Fruit fly (Drosophila melanogaster): ENCODE results near the gene Sgs3.

Sgs3 gene

DNA sequence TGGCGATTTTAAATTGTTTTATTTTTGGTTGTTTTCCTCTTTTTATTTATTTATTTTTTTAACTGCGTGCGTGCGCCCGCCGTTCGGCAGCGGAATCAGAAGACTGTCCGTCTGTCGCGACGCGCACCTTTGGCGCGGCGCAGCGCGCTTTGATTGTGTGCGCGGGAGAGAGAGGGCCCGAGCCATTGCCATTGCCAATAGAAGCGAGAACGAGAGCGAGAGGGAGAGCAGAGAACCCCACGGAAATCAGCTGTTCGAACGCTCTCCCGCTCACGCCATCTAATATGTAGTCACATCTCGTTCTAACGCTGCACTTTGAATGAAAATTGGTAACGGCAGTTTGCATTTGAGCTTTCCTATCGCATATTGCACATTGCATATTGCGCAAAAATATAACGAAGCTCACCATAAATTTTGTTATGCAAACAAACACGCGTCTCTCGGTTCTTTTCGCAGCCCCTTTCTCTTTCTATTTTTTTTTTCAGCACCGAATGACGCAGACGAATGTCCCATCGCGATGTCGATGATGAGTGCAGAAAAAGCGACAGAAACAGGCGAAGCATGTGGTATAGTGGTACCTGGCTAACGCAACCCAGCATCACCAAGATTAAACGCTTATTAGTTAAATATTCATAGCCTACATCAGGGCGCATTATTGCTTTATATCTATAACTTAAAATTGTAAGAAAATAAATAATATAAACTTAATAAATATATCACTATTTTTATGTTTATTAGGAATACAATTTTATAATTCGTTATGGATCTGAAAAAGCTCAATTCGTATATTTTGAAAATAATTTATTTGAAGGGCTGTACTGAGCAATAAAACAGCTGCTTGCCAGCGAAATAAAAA is 22.6 kb downstream of the Sgs3 start:
- TF ChIP-seq CG13204 (GFP tag; optimal IDR thresholded peaks at IDR 0.05) (no peak), Ets98B (GFP tag; IDR thresholded peaks at IDR 0.05) (peak; percentile 52), CG8159 (tag; optimal IDR thresholded peaks at IDR 0.05) (no peak), CG9948 (tag; optimal IDR thresholded peaks at IDR 0.05) (no peak), CG4496 (GFP tag; IDR thresholded peaks at IDR 0.05) (peak; percentile 65), CG15710 (tag; optimal IDR thresholded peaks at IDR 0.05) (no peak), gl (tag; optimal IDR thresholded peaks at IDR 0.05) (no peak), EcR (GFP tag; optimal IDR thresholded peaks at IDR 0.05) (no peak), Pif1A (GFP tag; optimal IDR thresholded peaks at IDR 0.05) (no peak), Snoo (tag; optimal IDR thresholded peaks at IDR 0.05) (peak; percentile 8), CG10348 (GFP tag; IDR thresholded peaks at IDR 0.05) (no peak), CG34367 (tag; optimal IDR thresholded peaks at IDR 0.05) (no peak), CG12605 (GFP tag; IDR thresholded peaks at IDR 0.05) (peak; percentile 53), D1 (tag; optimal IDR thresholded peaks at IDR 0.05) (no peak), CG8301 (tag; optimal IDR thresholded peaks at IDR 0.05) (no peak), CG14655 (GFP tag; optimal IDR thresholded peaks at IDR 0.05) (peak; percentile 29), Pif1B (GFP tag; optimal IDR thresholded peaks at IDR 0.05) (no peak), CG32121 (GFP tag; IDR thresholded peaks at IDR 0.05) (peak; percentile 39), fd96Ca (GFP tag; IDR thresholded peaks at IDR 0.05) (peak; percentile 56; the same call in 2 of the 3 replicates), rn (GFP tag; IDR thresholded peaks at IDR 0.05) (no peak), CG17806 (tag; optimal IDR thresholded peaks at IDR 0.05) (no peak)

DNA sequence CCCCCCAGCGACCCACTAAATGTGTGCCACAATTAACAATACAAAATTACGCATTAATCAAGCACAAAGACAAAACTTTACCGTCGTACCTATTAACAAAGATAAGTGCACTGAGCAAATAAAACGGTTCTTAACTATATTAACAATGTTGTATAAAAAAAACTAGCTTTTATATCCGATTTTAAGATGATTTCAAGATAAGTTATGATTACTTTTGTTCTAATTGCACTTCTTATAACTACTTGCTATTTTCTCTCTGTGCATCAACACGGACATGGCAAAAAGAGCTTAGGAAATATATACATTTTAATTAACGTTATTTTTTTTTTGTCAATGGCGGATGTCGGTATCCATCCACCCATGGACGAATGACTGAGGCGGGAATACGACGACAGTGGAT is 24.1 kb downstream of the Sgs3 start:
- no peak for TF ChIP-seq CG17806 (tag; optimal IDR thresholded peaks at IDR 0.05)
- TF ChIP-seq CG8159 (tag; optimal IDR thresholded peaks at IDR 0.05): peak; percentile 10
- TF ChIP-seq CG32121 (GFP tag; IDR thresholded peaks at IDR 0.05): 0 out of 2 replicates have a peak, but pooled peaks have one; percentile 7
- TF ChIP-seq CG12605 (GFP tag; IDR thresholded peaks at IDR 0.05): 0 out of 2 replicates have a peak, but pooled peaks have one; percentile 18
- peak; percentile 23 for TF ChIP-seq CG14655 (GFP tag; optimal IDR thresholded peaks at IDR 0.05)
- TF ChIP-seq CG34367 (tag; optimal IDR thresholded peaks at IDR 0.05): no peak
- no peak for TF ChIP-seq EcR (GFP tag; optimal IDR thresholded peaks at IDR 0.05)
- peak; percentile 75; the same call in 2 of the 3 replicates for TF ChIP-seq CG4496 (GFP tag; IDR thresholded peaks at IDR 0.05)
- TF ChIP-seq Ets98B (GFP tag; IDR thresholded peaks at IDR 0.05): peak; percentile 56; the same call in 1 of the 2 replicates

DNA sequence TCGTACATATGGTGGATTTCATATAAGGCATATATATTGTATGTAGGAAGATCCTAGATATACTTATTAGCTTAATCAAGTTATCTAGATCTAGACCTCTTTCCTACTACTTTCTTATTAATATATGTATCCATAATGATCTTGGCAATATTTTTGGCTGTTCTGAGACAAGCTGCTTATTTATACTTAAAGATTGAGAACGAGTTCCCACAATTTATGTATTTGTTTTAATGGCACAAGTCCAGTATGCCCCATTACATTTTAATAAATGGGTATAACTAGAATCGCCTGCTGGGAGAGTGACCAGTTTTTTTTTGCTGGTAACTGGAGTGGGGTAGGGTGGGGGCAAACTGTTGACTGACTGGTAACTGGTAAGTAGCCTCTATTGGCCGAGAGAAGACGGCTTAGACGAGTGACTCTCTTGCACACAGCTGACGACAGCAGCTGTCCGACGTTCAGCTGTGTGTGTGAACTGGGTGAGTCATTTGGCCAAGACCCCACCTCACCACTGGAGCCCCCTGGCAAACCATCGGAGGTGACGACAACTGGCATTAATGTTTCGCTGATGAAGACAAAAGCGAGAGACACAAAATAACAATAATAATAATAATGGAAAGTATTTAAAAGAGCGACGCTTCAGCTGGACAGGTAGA is 24.9 kb downstream of the Sgs3 start:
- TF ChIP-seq Pif1B (GFP tag; optimal IDR thresholded peaks at IDR 0.05): no peak
- no peak for TF ChIP-seq CG17806 (tag; optimal IDR thresholded peaks at IDR 0.05)
- no peak for TF ChIP-seq Snoo (tag; optimal IDR thresholded peaks at IDR 0.05)
- TF ChIP-seq CG12605 (GFP tag; IDR thresholded peaks at IDR 0.05): no peak
- no peak for TF ChIP-seq EcR (GFP tag; optimal IDR thresholded peaks at IDR 0.05)
- TF ChIP-seq CG14655 (GFP tag; optimal IDR thresholded peaks at IDR 0.05): peak; percentile 42
- no peak; the same call in 2 of the 3 replicates for TF ChIP-seq fd96Ca (GFP tag; IDR thresholded peaks at IDR 0.05)
- TF ChIP-seq CG8159 (tag; optimal IDR thresholded peaks at IDR 0.05): no peak
- no peak for TF ChIP-seq CG34367 (tag; optimal IDR thresholded peaks at IDR 0.05)
- no peak for TF ChIP-seq CG13204 (GFP tag; optimal IDR thresholded peaks at IDR 0.05)
- TF ChIP-seq Pif1A (GFP tag; optimal IDR thresholded peaks at IDR 0.05): peak; percentile 31
- 0 out of 2 replicates have a peak, but pooled peaks have one; percentile 18 for TF ChIP-seq rn (GFP tag; IDR thresholded peaks at IDR 0.05)
- no peak for TF ChIP-seq CG10348 (GFP tag; IDR thresholded peaks at IDR 0.05)
- no peak for TF ChIP-seq D1 (tag; optimal IDR thresholded peaks at IDR 0.05)
- peak; percentile 56; the same call in 2 of the 3 replicates for TF ChIP-seq CG4496 (GFP tag; IDR thresholded peaks at IDR 0.05)
- TF ChIP-seq CG9948 (tag; optimal IDR thresholded peaks at IDR 0.05): peak; percentile 12
- peak; percentile 14; the same call in 1 of the 2 replicates for TF ChIP-seq Ets98B (GFP tag; IDR thresholded peaks at IDR 0.05)
- TF ChIP-seq gl (tag; optimal IDR thresholded peaks at IDR 0.05): no peak
- TF ChIP-seq CG8301 (tag; optimal IDR thresholded peaks at IDR 0.05): peak; percentile 63
- TF ChIP-seq CG15710 (tag; optimal IDR thresholded peaks at IDR 0.05): no peak
- TF ChIP-seq CG32121 (GFP tag; IDR thresholded peaks at IDR 0.05): peak; percentile 34; the same call in 1 of the 2 replicates

DNA sequence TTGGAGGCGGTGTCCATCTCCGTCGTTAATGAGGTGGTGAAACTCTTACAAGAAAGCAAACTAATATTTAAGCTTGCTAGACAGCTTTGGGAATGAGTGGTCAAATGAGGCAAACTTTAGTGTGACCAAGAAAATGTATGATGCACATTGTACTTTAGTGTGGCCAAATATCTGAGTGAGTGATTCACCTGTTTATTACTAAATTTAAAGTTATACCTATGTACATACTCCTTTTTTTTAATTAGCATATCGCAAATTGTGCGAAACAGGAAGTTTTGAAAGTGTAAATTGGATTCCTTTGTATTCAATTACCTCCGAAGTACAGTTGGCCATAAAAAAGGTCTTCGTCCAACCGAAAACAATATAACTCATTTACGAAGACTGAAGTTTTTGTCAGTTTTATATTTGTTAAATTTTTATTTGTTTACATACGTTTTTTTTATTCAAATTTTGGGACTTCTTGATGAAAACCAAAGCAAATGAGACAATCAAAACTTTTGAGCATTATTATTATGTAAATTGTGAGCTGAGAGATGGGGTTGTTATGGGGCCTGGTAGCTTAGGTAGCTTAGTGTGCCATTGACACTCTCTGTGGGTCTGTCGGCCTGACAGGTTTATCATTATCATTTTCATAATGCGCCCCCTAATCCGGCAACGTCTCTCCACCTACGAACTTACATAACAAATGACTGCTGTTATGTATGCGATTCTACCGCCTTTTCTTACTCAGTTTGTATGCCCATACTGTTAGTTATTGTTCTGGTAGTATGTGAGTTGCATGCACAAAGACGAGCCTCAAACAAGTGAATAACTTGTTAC is 27.7 kb downstream of the Sgs3 start:
- TF ChIP-seq CG15710 (tag; optimal IDR thresholded peaks at IDR 0.05): no peak
- TF ChIP-seq CG8301 (tag; optimal IDR thresholded peaks at IDR 0.05): no peak
- no peak for TF ChIP-seq CG32121 (GFP tag; IDR thresholded peaks at IDR 0.05)
- TF ChIP-seq rn (GFP tag; IDR thresholded peaks at IDR 0.05): no peak
- no peak for TF ChIP-seq EcR (GFP tag; optimal IDR thresholded peaks at IDR 0.05)
- no peak for TF ChIP-seq gl (tag; optimal IDR thresholded peaks at IDR 0.05)
- TF ChIP-seq CG34367 (tag; optimal IDR thresholded peaks at IDR 0.05): no peak

DNA sequence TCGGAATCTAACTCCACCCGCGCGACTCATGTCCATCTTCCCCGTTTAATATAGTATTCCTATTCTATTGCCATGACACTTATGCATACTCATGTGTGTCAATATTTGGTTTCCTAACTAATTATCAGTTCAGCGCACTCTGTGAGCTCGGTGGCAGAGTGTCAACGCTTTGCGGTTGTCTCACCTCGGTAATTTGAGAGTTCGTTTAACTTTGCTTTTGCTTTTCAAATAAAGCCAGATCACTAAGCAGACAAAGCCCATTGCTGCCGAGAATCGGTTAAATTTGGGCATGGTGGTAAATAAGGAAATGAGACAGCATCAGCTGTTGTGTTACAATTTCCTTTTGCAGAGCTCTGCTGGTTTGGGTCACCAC is 28.3 kb downstream of the Sgs3 start:
- TF ChIP-seq CG13204 (GFP tag; optimal IDR thresholded peaks at IDR 0.05) (no peak), CG9948 (tag; optimal IDR thresholded peaks at IDR 0.05) (no peak), CG34367 (tag; optimal IDR thresholded peaks at IDR 0.05) (no peak), gl (tag; optimal IDR thresholded peaks at IDR 0.05) (no peak), CG8159 (tag; optimal IDR thresholded peaks at IDR 0.05) (no peak), Snoo (tag; optimal IDR thresholded peaks at IDR 0.05) (no peak), CG12605 (GFP tag; IDR thresholded peaks at IDR 0.05) (no peak), EcR (GFP tag; optimal IDR thresholded peaks at IDR 0.05) (no peak), rn (GFP tag; IDR thresholded peaks at IDR 0.05) (no peak), CG8301 (tag; optimal IDR thresholded peaks at IDR 0.05) (no peak), CG32121 (GFP tag; IDR thresholded peaks at IDR 0.05) (no peak), D1 (tag; optimal IDR thresholded peaks at IDR 0.05) (no peak), Pif1B (GFP tag; optimal IDR thresholded peaks at IDR 0.05) (no peak), CG14655 (GFP tag; optimal IDR thresholded peaks at IDR 0.05) (no peak), CG10348 (GFP tag; IDR thresholded peaks at IDR 0.05) (no peak), Ets98B (GFP tag; IDR thresholded peaks at IDR 0.05) (no peak)
